Worm (Caenorhabditis elegans): ENCODE data around the gene srg-16.
A peak's percentile ranks its signal among the peaks of the same experiment; 100 is the strongest.

srg-16 gene

DNA sequence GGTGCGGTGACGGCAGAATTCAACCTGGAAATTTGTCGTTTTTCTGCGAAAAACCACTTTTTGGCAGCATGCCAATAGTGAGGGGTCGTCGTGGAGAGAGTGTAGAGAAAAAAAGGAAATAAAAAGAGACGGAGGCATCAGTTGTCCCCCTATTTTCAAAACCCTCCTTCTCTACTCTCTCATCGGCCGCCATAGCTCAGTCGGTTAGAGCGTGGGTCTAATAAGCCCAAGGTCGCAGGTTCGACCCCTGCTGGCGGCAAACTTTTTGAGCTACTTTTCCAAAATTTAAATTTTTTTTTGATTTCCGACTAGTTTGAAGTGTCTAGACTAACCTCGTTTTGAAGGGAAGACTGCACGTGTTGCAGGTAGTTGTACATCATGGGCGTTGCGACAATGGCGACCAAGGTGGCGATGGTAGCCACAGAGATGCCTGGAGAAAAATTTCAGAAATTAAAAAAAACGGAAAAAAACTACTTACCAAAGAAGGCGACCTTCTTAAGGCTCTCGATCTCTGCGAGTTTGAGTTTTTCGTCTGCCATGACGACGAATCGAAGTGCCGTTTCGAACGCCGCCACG is 27.7 kb downstream of the srg-16 start, which contains the start of gene col-85 (continued):
- TF ChIP-seq rbr-2 (tag; optimal IDR thresholded peaks at IDR 0.05) = peak; percentile 87
- TF ChIP-seq ceh-28 (tag; optimal IDR thresholded peaks at IDR 0.05) = no peak
- peak; percentile 98 for TF ChIP-seq egl-43 (GFP tag; IDR thresholded peaks at IDR 0.05)
- no peak for TF ChIP-seq ceh-62 (tag; optimal IDR thresholded peaks at IDR 0.05)
- 0 out of 2 replicates have a peak, but pooled peaks have one; percentile 71 for TF ChIP-seq daf-8 (GFP tag; IDR thresholded peaks at IDR 0.05)
- TF ChIP-seq F44E2.7 (GFP tag; IDR thresholded peaks at IDR 0.05) = peak; percentile 80; the same call in 1 of the 2 replicates
- no peak for TF ChIP-seq egl-27 (tag; optimal IDR thresholded peaks at IDR 0.05)
- peak; percentile 98 for TF ChIP-seq hmg-1.1 (GFP tag; IDR thresholded peaks at IDR 0.05)
- peak; percentile 2 for TF ChIP-seq ceh-32 (tag; optimal IDR thresholded peaks at IDR 0.05; ENCODE audit: poor library complexity)
- TF ChIP-seq tra-1 (GFP tag; IDR thresholded peaks at IDR 0.05) = peak; percentile 94
- TF ChIP-seq F49E8.2 (tag; optimal IDR thresholded peaks at IDR 0.05; ENCODE audit: borderline replicate concordance) = peak; percentile 49
- TF ChIP-seq nhr-77 (tag; optimal IDR thresholded peaks at IDR 0.05) = peak; percentile 60
- no peak for TF ChIP-seq jun-1 (tag; optimal IDR thresholded peaks at IDR 0.05)
- TF ChIP-seq snpc-4 (tag; optimal IDR thresholded peaks at IDR 0.05) = peak; percentile 71
- TF ChIP-seq ceh-44 (GFP tag; IDR thresholded peaks at IDR 0.05) = peak; percentile 92
- no peak for TF ChIP-seq daf-19 (GFP tag; conservative IDR thresholded peaks at IDR 0.05)
- TF ChIP-seq nhr-42 (GFP tag; IDR thresholded peaks at IDR 0.05) = peak; percentile 78; the same call in 1 of the 2 replicates
- peak; percentile 62 for TF ChIP-seq lir-3 (tag; optimal IDR thresholded peaks at IDR 0.05)
- peak; percentile 94 for TF ChIP-seq nhr-41 (GFP tag; IDR thresholded peaks at IDR 0.05)
- peak; percentile 95 for TF ChIP-seq pha-4 (GFP tag; IDR thresholded peaks at IDR 0.05)
- TF ChIP-seq pha-4 (tag; optimal IDR thresholded peaks at IDR 0.05) = no peak
- TF ChIP-seq nhr-237 (tag; optimal IDR thresholded peaks at IDR 0.05) = no peak
- peak in 1 of 2 experiments; percentile 59 for TF ChIP-seq mdl-1 (tag; optimal IDR thresholded peaks at IDR 0.05)
- peak; percentile 53 for TF ChIP-seq F37D6.2 (tag; optimal IDR thresholded peaks at IDR 0.05)
- TF ChIP-seq daf-16 (GFP tag; optimal IDR thresholded peaks at IDR 0.05) = peak; percentile 14 to 86
- peak; percentile 57 for TF ChIP-seq daf-16 (tag; optimal IDR thresholded peaks at IDR 0.05)
- TF ChIP-seq set-16 (GFP tag; IDR thresholded peaks at IDR 0.05) = no peak
- TF ChIP-seq R02D3.7 (tag; optimal IDR thresholded peaks at IDR 0.05) = peak; percentile 21
- TF ChIP-seq ces-1 (GFP tag; optimal IDR thresholded peaks at IDR 0.05) = no peak
- TF ChIP-seq ctbp-1 (GFP tag; IDR thresholded peaks at IDR 0.05) = peak; percentile 91
- peak; percentile 89 to 90; a peak in 3 of 4 replicates for TF ChIP-seq madf-5 (GFP tag; IDR thresholded peaks at IDR 0.05)
- TF ChIP-seq aha-1 (tag) = peak; percentile 94
- peak; percentile 75 for TF ChIP-seq nhr-102 (tag; optimal IDR thresholded peaks at IDR 0.05)
- no peak for TF ChIP-seq nhr-25 (tag; optimal IDR thresholded peaks at IDR 0.05; ENCODE audit: borderline replicate concordance, insufficient read depth)
- TF ChIP-seq ztf-7 (tag; optimal IDR thresholded peaks at IDR 0.05) = peak; percentile 71

DNA sequence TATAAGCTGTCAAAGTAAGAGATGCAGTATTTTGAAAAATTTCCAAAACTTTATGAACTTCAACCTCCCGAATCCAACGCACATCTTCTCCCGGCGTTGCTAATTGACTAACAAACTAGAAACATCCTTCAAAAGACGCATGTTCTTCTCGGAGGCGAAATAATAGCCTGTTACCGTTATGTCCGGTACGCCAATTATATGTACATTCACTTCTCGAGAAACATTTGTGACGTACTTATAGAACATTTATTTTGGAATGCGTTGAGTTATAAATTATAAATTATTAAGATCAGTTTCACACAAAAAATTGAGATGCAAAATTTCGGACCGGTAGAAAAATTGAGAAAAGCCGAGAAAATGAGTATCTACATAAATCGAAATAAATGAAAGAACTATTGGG is 30.0 kb downstream of the srg-16 start, which contains the start of gene T21B4.3:
Gene T21B4.3, minus strand, starts transcription at position 101 of the 400 bp plus-strand sequence.
- no peak for TF ChIP-seq hmg-1.1 (GFP tag; IDR thresholded peaks at IDR 0.05)
- TF ChIP-seq ama-1 (optimal IDR thresholded peaks at IDR 0.05) = no peak
- no peak for TF ChIP-seq lin-38 (GFP tag; IDR thresholded peaks at IDR 0.05)
- TF ChIP-seq mxl-3 (GFP tag; optimal IDR thresholded peaks at IDR 0.05) = no peak
- no peak for TF ChIP-seq T26A8.4 (GFP tag; IDR thresholded peaks at IDR 0.05)
- TF ChIP-seq skn-1 (tag; optimal IDR thresholded peaks at IDR 0.05) = no peak
- TF ChIP-seq mep-1 (tag; optimal IDR thresholded peaks at IDR 0.05) = no peak
- TF ChIP-seq nhr-10 (tag; optimal IDR thresholded peaks at IDR 0.05) = no peak
- TF ChIP-seq nhr-111 (GFP tag; optimal IDR thresholded peaks at IDR 0.05) = no peak

All from whole organism, L4 larva.